Worm (Caenorhabditis elegans): ENCODE measurements around the gene rps-12.

The rps-12 gene

ce11 chrIII:5727827-5728226, 48.7 kb downstream of the rps-12 start, which contains the start of gene egg-1:
TSS of gene egg-1 (plus strand) at chrIII:5728180.
- no peak for TF ChIP-seq ZK546.5 (tag; optimal IDR thresholded peaks at IDR 0.05)
- TF ChIP-seq ceh-9 (tag; optimal IDR thresholded peaks at IDR 0.05): no peak
- no peak for TF ChIP-seq fos-1 (tag; optimal IDR thresholded peaks at IDR 0.05)
- TF ChIP-seq lin-15B (tag; optimal IDR thresholded peaks at IDR 0.05): no peak
- no peak for TF ChIP-seq sea-2 (GFP tag; optimal IDR thresholded peaks at IDR 0.05)
- TF ChIP-seq unc-62 (GFP tag; optimal IDR thresholded peaks at IDR 0.05): no peak
- no peak for TF ChIP-seq egl-5 (tag; optimal IDR thresholded peaks at IDR 0.05)
- no peak for TF ChIP-seq ztf-4 (tag; optimal IDR thresholded peaks at IDR 0.05)
- no peak for TF ChIP-seq nhr-76 (tag; optimal IDR thresholded peaks at IDR 0.05)
- TF ChIP-seq nhr-237 (tag; optimal IDR thresholded peaks at IDR 0.05): no peak
- TF ChIP-seq ceh-82 (tag; optimal IDR thresholded peaks at IDR 0.05): no peak
- no peak for TF ChIP-seq pqm-1 (tag; optimal IDR thresholded peaks at IDR 0.05)
- TF ChIP-seq aly-2 (tag; optimal IDR thresholded peaks at IDR 0.05): no peak
- TF ChIP-seq tbx-2 (tag; optimal IDR thresholded peaks at IDR 0.05): no peak

ce11 chrIII:5729367-5729766, 50.3 kb downstream of the rps-12 start:
- TF ChIP-seq tbx-2 (tag; optimal IDR thresholded peaks at IDR 0.05) (no peak), nhr-28 (tag; optimal IDR thresholded peaks at IDR 0.05) (no peak), mml-1 (tag; optimal IDR thresholded peaks at IDR 0.05) (no peak), unc-39 (tag; optimal IDR thresholded peaks at IDR 0.05) (no peak), nhr-25 (tag; optimal IDR thresholded peaks at IDR 0.05) (no peak), sea-2 (GFP tag; optimal IDR thresholded peaks at IDR 0.05) (no peak), nhr-67 (tag; optimal IDR thresholded peaks at IDR 0.05) (no peak), zag-1 (tag; optimal IDR thresholded peaks at IDR 0.05) (no peak), ceh-82 (tag; optimal IDR thresholded peaks at IDR 0.05) (no peak), egl-27 (tag; optimal IDR thresholded peaks at IDR 0.05) (no peak), nhr-77 (tag; optimal IDR thresholded peaks at IDR 0.05) (no peak), elt-1 (tag; optimal IDR thresholded peaks at IDR 0.05) (no peak), ama-1 (optimal IDR thresholded peaks at IDR 0.05) (no peak)

All from whole organism, L3 larva.